Worm (Caenorhabditis elegans) whole organism, L1 larva: ENCODE results near the gene srx-4.

Experiments used
- C04F5.9 ChIP-seq: sonication (generic microtip); optimal IDR thresholded peaks from 2 replicates; lab custom pipeline; 2016; ENCODE audit warnings: missing genetic modification characterization, missing compliant biosample characterization
- C16A3.4 ChIP-seq: fragments of 150-350 bp; optimal IDR thresholded peaks from 2 replicates; lab custom pipeline; 2014; ENCODE audit warnings: missing biosample characterization, missing genetic modification characterization
- F16B12.6 ChIP-seq: fragments of 150-350 bp; optimal IDR thresholded peaks from 2 replicates; lab custom pipeline; 2014; ENCODE audit warnings: missing biosample characterization, missing genetic modification characterization
- Y116A8C.19 ChIP-seq: sonication (generic microtip); optimal IDR thresholded peaks from 2 replicates; lab custom pipeline; 2016; ENCODE audit warnings: missing compliant biosample characterization, missing genetic modification characterization, borderline replicate concordance
- aha-1 ChIP-seq: fragments of 150-350 bp; optimal IDR thresholded peaks from 2 replicates; lab custom pipeline; 2014; ENCODE audit warnings: missing biosample characterization, missing genetic modification characterization
- alr-1 ChIP-seq: fragments of 200-800 bp; sonication (Bioruptor generic); optimal IDR thresholded peaks from 2 replicates; lab custom pipeline; 2018; ENCODE audit warnings: borderline replicate concordance, mild to moderate bottlenecking, missing genetic modification characterization, missing compliant biosample characterization
- aly-2 ChIP-seq: fragments of 150-350 bp; optimal IDR thresholded peaks from 2 replicates; lab custom pipeline; 2014; ENCODE audit warnings: missing biosample characterization, missing genetic modification characterization
- blmp-1 ChIP-seq: fragments of 150-350 bp; optimal IDR thresholded peaks from 2 replicates; lab custom pipeline; 2014; ENCODE audit warnings: missing biosample characterization, missing genetic modification characterization
- ceh-63 ChIP-seq: fragments of 200-800 bp; sonication (Bioruptor generic); optimal IDR thresholded peaks from 2 replicates; lab custom pipeline; 2018; ENCODE audit warnings: mild to moderate bottlenecking, missing genetic modification characterization, missing compliant biosample characterization
- ceh-82 ChIP-seq, 3 experiments: fragments of 150-350 bp in 1 of 3; sonication (generic microtip) in 2 of 3; optimal IDR thresholded peaks; 2 replicates each; lab custom pipeline; 2014 to 2017; ENCODE audit warnings: missing biosample characterization in 3 of 3, missing genetic modification characterization in 3 of 3
- ceh-88 ChIP-seq: fragments of 200-800 bp; sonication (Bioruptor generic); IDR thresholded peaks from 2 replicates; pipeline ENCODE4 v1.3.6; 2022; ENCODE audit warnings: missing genetic modification characterization, missing compliant biosample characterization
- ces-1 ChIP-seq: fragments of 150-350 bp; optimal IDR thresholded peaks from 2 replicates; lab custom pipeline; 2014; ENCODE audit warnings: missing biosample characterization, missing genetic modification reagents, missing genetic modification characterization
- efl-1 ChIP-seq, 4 experiments: fragments of 150-350 bp; optimal IDR thresholded peaks in 3 of 4; peaks in 1 of 4; 1 replicate in 1 of 4; 2 replicates in 3 of 4; lab custom pipeline; 2014; ENCODE audit warnings: missing biosample characterization in 2 of 4, missing genetic modification characterization in 2 of 4, missing genetic modification reagents in 2 of 4
- egl-13 ChIP-seq: sonication (generic microtip); optimal IDR thresholded peaks from 2 replicates; lab custom pipeline; 2016; ENCODE audit warnings: missing genotype, missing genetic modification reagents, missing genetic modification characterization, missing compliant biosample characterization
- fkh-10 ChIP-seq: sonication (generic microtip); optimal IDR thresholded peaks from 2 replicates; lab custom pipeline; 2017; ENCODE audit warnings: missing biosample characterization, missing genetic modification reagents, missing genetic modification characterization
- fkh-8 ChIP-seq: sonication (generic microtip); optimal IDR thresholded peaks from 2 replicates; lab custom pipeline; 2016; ENCODE audit warnings: mild to moderate bottlenecking, missing genetic modification characterization, missing compliant biosample characterization
- fos-1 ChIP-seq: fragments of 150-350 bp; optimal IDR thresholded peaks from 2 replicates; lab custom pipeline; 2014; ENCODE audit warnings: missing biosample characterization, missing genetic modification characterization
- hlh-17 ChIP-seq: fragments of 200-800 bp; sonication (Bioruptor generic); optimal IDR thresholded peaks from 2 replicates; lab custom pipeline; 2018; ENCODE audit warnings: missing genetic modification characterization, mild to moderate bottlenecking, missing compliant biosample characterization, moderate library complexity, borderline replicate concordance
- hlh-4 ChIP-seq: sonication (generic microtip); optimal IDR thresholded peaks from 2 replicates; lab custom pipeline; 2016; ENCODE audit warnings: mild to moderate bottlenecking, missing genetic modification characterization, missing compliant biosample characterization
- hpl-2 ChIP-seq: fragments of 150-350 bp; optimal IDR thresholded peaks from 2 replicates; lab custom pipeline; 2014; ENCODE audit warnings: missing biosample characterization, missing genetic modification reagents, missing genetic modification characterization
- jun-1 ChIP-seq: fragments of 150-350 bp; optimal IDR thresholded peaks from 2 replicates; lab custom pipeline; 2014; ENCODE audit warnings: missing biosample characterization, missing genetic modification reagents, missing genetic modification characterization
- lin-13 ChIP-seq: fragments of 150-350 bp; optimal IDR thresholded peaks from 2 replicates; lab custom pipeline; 2014; ENCODE audit warnings: missing biosample characterization, missing genetic modification reagents, missing genetic modification characterization
- lin-14 ChIP-seq: fragments of 200-800 bp; sonication (Bioruptor generic); optimal IDR thresholded peaks from 2 replicates; lab custom pipeline; 2018; ENCODE audit warnings: mild to moderate bottlenecking, missing genetic modification characterization, moderate library complexity, missing compliant biosample characterization
- lin-15B ChIP-seq: fragments of 150-350 bp; sonication (generic microtip); optimal IDR thresholded peaks from 3 replicates; lab custom pipeline; 2014; ENCODE audit warnings: missing biosample characterization, missing genetic modification characterization
- lin-35 ChIP-seq, 2 experiments: fragments of 150-350 bp; optimal IDR thresholded peaks; 2 replicates each; lab custom pipeline; 2014; ENCODE audit warnings: missing biosample characterization in 2 of 2, missing genetic modification characterization in 2 of 2, missing genetic modification reagents in 2 of 2
- lin-39 ChIP-seq: fragments of 150-350 bp; optimal IDR thresholded peaks from 2 replicates; lab custom pipeline; 2014; ENCODE audit warnings: missing biosample characterization, missing genetic modification reagents, missing genetic modification characterization
- mab-9 ChIP-seq: fragments of 200-800 bp; sonication (Bioruptor generic); IDR thresholded peaks from 2 replicates; pipeline ENCODE4 v1.3.6; 2022; ENCODE audit warnings: missing genetic modification reagents, missing genetic modification characterization, missing compliant biosample characterization
- mdl-1 ChIP-seq, 2 experiments: fragments of 150-350 bp; optimal IDR thresholded peaks; 2 replicates each; lab custom pipeline; 2014 to 2017; ENCODE audit warnings: missing biosample characterization in 2 of 2, missing genetic modification characterization in 2 of 2, inconsistent platforms in 1 of 2
- mef-2 ChIP-seq: fragments of 150-350 bp; optimal IDR thresholded peaks from 2 replicates; lab custom pipeline; 2014; ENCODE audit warnings: missing biosample characterization, missing genetic modification characterization
- nhr-19 ChIP-seq: fragments of 200-800 bp; sonication (Bioruptor generic); conservative IDR thresholded peaks from 2 replicates; pipeline ENCODE4 v1.3.6; 2022; ENCODE audit warnings: missing genetic modification characterization, missing compliant biosample characterization
- nhr-28 ChIP-seq: fragments of 150-350 bp; optimal IDR thresholded peaks from 2 replicates; lab custom pipeline; 2014; ENCODE audit warnings: missing biosample characterization, missing genetic modification characterization
- nhr-47 ChIP-seq: sonication (generic microtip); optimal IDR thresholded peaks from 2 replicates; lab custom pipeline; 2016; ENCODE audit warnings: mild to moderate bottlenecking, missing genetic modification characterization, moderate library complexity, missing compliant biosample characterization
- nhr-71 ChIP-seq: sonication (generic microtip); optimal IDR thresholded peaks from 2 replicates; lab custom pipeline; 2016; ENCODE audit warnings: mild to moderate bottlenecking, missing genetic modification characterization, moderate library complexity, missing compliant biosample characterization
- nhr-76 ChIP-seq: sonication (generic microtip); optimal IDR thresholded peaks from 2 replicates; lab custom pipeline; 2017; ENCODE audit warnings: missing biosample characterization, missing genetic modification characterization
- nhr-77 ChIP-seq: fragments of 150-350 bp; optimal IDR thresholded peaks from 2 replicates; lab custom pipeline; 2014; ENCODE audit warnings: missing biosample characterization, missing genetic modification characterization
- nhr-84 ChIP-seq: sonication (generic microtip); optimal IDR thresholded peaks from 2 replicates; lab custom pipeline; 2017; ENCODE audit warnings: missing biosample characterization, missing genetic modification characterization
- nhr-85 ChIP-seq: sonication (generic microtip); peaks from one replicate; lab custom pipeline; 2016; ENCODE audit warnings: missing genetic modification characterization, inconsistent platforms, missing compliant biosample characterization
- pag-3 ChIP-seq: sonication (generic microtip); optimal IDR thresholded peaks from 2 replicates; lab custom pipeline; 2017; ENCODE audit warnings: missing genetic modification characterization, mild to moderate bottlenecking, missing compliant biosample characterization, antibody characterized with exemption, borderline replicate concordance; ENCODE audit not compliant: insufficient read depth
- skn-1 ChIP-seq: fragments of 150-350 bp; optimal IDR thresholded peaks from 2 replicates; lab custom pipeline; 2014; ENCODE audit warnings: missing biosample characterization, missing genetic modification characterization
- snu-23 ChIP-seq: sonication (generic microtip); optimal IDR thresholded peaks from 2 replicates; lab custom pipeline; 2016; ENCODE audit warnings: missing genetic modification characterization, missing compliant biosample characterization
- sox-4 ChIP-seq: sonication (generic microtip); optimal IDR thresholded peaks from 2 replicates; lab custom pipeline; 2016; ENCODE audit warnings: missing genetic modification characterization, missing compliant biosample characterization
- tbx-2 ChIP-seq: sonication (generic microtip); optimal IDR thresholded peaks from 2 replicates; lab custom pipeline; 2016; ENCODE audit warnings: missing genetic modification characterization, missing compliant biosample characterization
- unc-130 ChIP-seq: fragments of 150-350 bp; optimal IDR thresholded peaks from 2 replicates; lab custom pipeline; 2017; ENCODE audit warnings: missing biosample characterization, missing genetic modification characterization, inconsistent platforms
- unc-30 ChIP-seq: sonication (generic microtip); optimal IDR thresholded peaks from 2 replicates; lab custom pipeline; 2017; ENCODE audit warnings: missing biosample characterization, missing genetic modification characterization
- unc-86 ChIP-seq: sonication (generic microtip); optimal IDR thresholded peaks from 2 replicates; lab custom pipeline; 2016; ENCODE audit warnings: missing genetic modification characterization, missing compliant biosample characterization
- unc-98 ChIP-seq: fragments of 200-800 bp; sonication (Bioruptor generic); IDR thresholded peaks from 2 replicates; pipeline ENCODE4 v1.3.6; 2022; ENCODE audit warnings: missing genetic modification characterization, missing compliant biosample characterization
- zag-1 ChIP-seq: fragments of 150-350 bp; optimal IDR thresholded peaks from 2 replicates; lab custom pipeline; 2014; ENCODE audit warnings: missing biosample characterization, missing genetic modification characterization
- zip-4 ChIP-seq: fragments of 200-800 bp; sonication (Bioruptor generic); optimal IDR thresholded peaks from 2 replicates; lab custom pipeline; 2018; ENCODE audit warnings: mild to moderate bottlenecking, missing genetic modification characterization, moderate library complexity, missing compliant biosample characterization

The srx-4 gene

DNA sequence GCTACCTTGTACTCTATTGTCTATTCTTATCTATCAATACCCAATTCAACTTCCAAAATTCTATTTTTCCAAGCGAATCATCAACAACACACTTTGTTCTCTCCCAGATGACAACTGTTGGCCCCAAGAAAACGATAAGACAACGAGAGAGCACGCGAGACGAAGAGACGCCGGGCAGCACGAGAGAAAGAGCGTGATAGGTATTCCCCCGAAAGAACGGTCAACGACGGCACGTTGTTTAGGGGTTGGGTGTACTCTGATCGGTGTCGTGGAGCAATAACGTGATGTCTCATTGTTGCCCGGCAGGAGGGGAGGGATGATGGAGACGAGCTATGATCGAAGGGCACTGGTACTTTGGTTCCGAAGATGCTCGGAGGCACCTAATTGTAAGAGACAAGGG lies 38.8 kb upstream of the srx-4 start (continued):
- peak; percentile 25 to 51 (median 41) for TF ChIP-seq ceh-82 (tag; optimal IDR thresholded peaks at IDR 0.05; lab: Kevin White, UChicago)
- no peak for TF ChIP-seq nhr-84 (tag; lab: Kevin White, UChicago)
- no peak for TF ChIP-seq pag-3 (tag; lab: Kevin White, UChicago)
- no peak for TF ChIP-seq fkh-10 (GFP tag; lab: Kevin White, UChicago)
- TF ChIP-seq zip-4 (GFP tag; lab: Kevin White, UChicago): peak; percentile 52
- TF ChIP-seq unc-86 (tag; lab: Kevin White, UChicago): no peak
- TF ChIP-seq egl-13 (tag; lab: Kevin White, UChicago): peak; percentile 53
- TF ChIP-seq lin-14 (GFP tag; lab: Kevin White, UChicago): peak; percentile 100
- TF ChIP-seq hpl-2: no peak
- no peak for TF ChIP-seq hlh-17
- TF ChIP-seq nhr-76 (tag; lab: Kevin White, UChicago): no peak
- TF ChIP-seq lin-39: peak; percentile 83
- no peak for TF ChIP-seq unc-30
- no peak for TF ChIP-seq fkh-8 (tag; lab: Kevin White, UChicago)
- TF ChIP-seq nhr-77 (tag; lab: Kevin White, UChicago): peak; percentile 83
- TF ChIP-seq unc-130 (tag; lab: Kevin White, UChicago): peak; percentile 87
- peak; percentile 77 for TF ChIP-seq jun-1 (tag; lab: Kevin White, UChicago)
- no peak for TF ChIP-seq F16B12.6 (tag; lab: Kevin White, UChicago)
- peak; percentile 18 for TF ChIP-seq fos-1 (tag; lab: Kevin White, UChicago)
- no peak for TF ChIP-seq alr-1 (tag; lab: Kevin White, UChicago)
- peak; percentile 58 to 67 for TF ChIP-seq efl-1 (optimal IDR thresholded peaks at IDR 0.05; lab: Kevin White, UChicago)
- peak; percentile 15 to 96 for TF ChIP-seq efl-1 (GFP tag; optimal IDR thresholded peaks at IDR 0.05 in 1 of 2; lab: Kevin White, UChicago)
- peak; percentile 11 for TF ChIP-seq Y116A8C.19 (tag; lab: Kevin White, UChicago)
- peak; percentile 13 for TF ChIP-seq blmp-1 (tag; lab: Kevin White, UChicago)
- peak; percentile 37 to 90 for TF ChIP-seq lin-35 (GFP tag; optimal IDR thresholded peaks at IDR 0.05; lab: Kevin White, UChicago)
- TF ChIP-seq nhr-47 (tag; lab: Kevin White, UChicago): peak; percentile 89
- no peak for TF ChIP-seq zag-1 (tag; lab: Kevin White, UChicago)
- peak; percentile 96 for TF ChIP-seq snu-23 (GFP tag; lab: Kevin White, UChicago)
- TF ChIP-seq C16A3.4 (tag; lab: Kevin White, UChicago): peak; percentile 86
- peak; percentile 75 for TF ChIP-seq ceh-88 (GFP tag; lab: Robert Waterston, UW)
- peak; percentile 96 for TF ChIP-seq tbx-2 (tag; lab: Kevin White, UChicago)

- TF ChIP-seq C04F5.9 (tag; lab: Kevin White, UChicago): peak; percentile 37
- TF ChIP-seq unc-30: no peak
- TF ChIP-seq aha-1: no peak
- no peak for TF ChIP-seq mab-9 (GFP tag; lab: Robert Waterston, UW)
- TF ChIP-seq tbx-2 (tag; lab: Kevin White, UChicago): peak; percentile 63
- TF ChIP-seq egl-13 (tag; lab: Kevin White, UChicago): no peak
- no peak for TF ChIP-seq nhr-28 (tag; lab: Kevin White, UChicago)
- peak; percentile 94 for TF ChIP-seq nhr-19 (GFP tag; lab: Robert Waterston, UW)
- TF ChIP-seq mdl-1 (tag; optimal IDR thresholded peaks at IDR 0.05; lab: Kevin White, UChicago): peak in 1 of 2 experiments; percentile 73
- peak; percentile 88 for TF ChIP-seq nhr-71 (tag; lab: Kevin White, UChicago)
- peak; percentile 13 for TF ChIP-seq blmp-1 (tag; lab: Kevin White, UChicago)
- no peak for TF ChIP-seq Y116A8C.19 (tag; lab: Kevin White, UChicago)
- TF ChIP-seq aly-2: no peak
- no peak for TF ChIP-seq zip-4 (GFP tag; lab: Kevin White, UChicago)
- peak in 1 of 2 experiments; percentile 6 for TF ChIP-seq efl-1 (optimal IDR thresholded peaks at IDR 0.05; lab: Kevin White, UChicago)
- TF ChIP-seq efl-1 (GFP tag; optimal IDR thresholded peaks at IDR 0.05 in 1 of 2; lab: Kevin White, UChicago): no peak
- TF ChIP-seq fkh-10 (GFP tag; lab: Kevin White, UChicago): no peak
- no peak for TF ChIP-seq sox-4 (tag; lab: Kevin White, UChicago)
- TF ChIP-seq mef-2 (tag; lab: Kevin White, UChicago): no peak
- TF ChIP-seq skn-1: no peak
- TF ChIP-seq ces-1 (GFP tag; lab: Kevin White, UChicago): no peak
- TF ChIP-seq ceh-63: no peak
- no peak for TF ChIP-seq nhr-84 (tag; lab: Kevin White, UChicago)
- no peak for TF ChIP-seq lin-13 (GFP tag; lab: Kevin White, UChicago)
- peak; percentile 64 for TF ChIP-seq snu-23 (GFP tag; lab: Kevin White, UChicago)
- TF ChIP-seq unc-98 (GFP tag; lab: Robert Waterston, UW): no peak
- TF ChIP-seq nhr-85 (tag; lab: Kevin White, UChicago): peak; percentile 71
- peak in 1 of 2 experiments; percentile 77 for TF ChIP-seq lin-35 (GFP tag; optimal IDR thresholded peaks at IDR 0.05; lab: Kevin White, UChicago)
- no peak for TF ChIP-seq lin-39
- TF ChIP-seq alr-1 (tag; lab: Kevin White, UChicago): no peak
- TF ChIP-seq nhr-76 (tag; lab: Kevin White, UChicago): no peak
- TF ChIP-seq hlh-4 (tag; lab: Kevin White, UChicago): no peak
- no peak for TF ChIP-seq lin-15B (tag; lab: Kevin White, UChicago)
These were observed 37.6 kb upstream of the srx-4 start for ce11 chrV:730216-730615.
